Fruit fly (Drosophila melanogaster): ENCODE results near the gene CG17159.

DNA sequence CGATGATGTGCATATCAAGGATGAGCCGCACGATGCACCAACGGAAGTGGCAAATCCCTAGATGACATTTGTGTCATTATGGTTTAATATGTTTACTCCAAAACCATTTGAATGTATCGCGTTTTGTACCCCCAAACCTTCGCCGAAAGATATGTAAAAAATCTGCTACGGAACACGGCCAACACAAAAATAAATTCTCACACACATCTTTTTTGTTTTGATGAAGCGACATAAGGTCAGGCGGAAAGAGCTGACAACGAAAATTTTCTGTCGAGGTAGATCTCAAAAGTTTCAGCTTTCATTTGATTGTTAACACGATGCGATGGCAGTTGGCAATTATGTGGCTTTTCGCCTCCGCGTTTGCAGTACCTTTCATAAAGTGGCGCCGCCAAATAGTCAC lies 8.1 kb downstream of the CG17159 start, which contains the start of gene CG17169:
- TF ChIP-seq CG17806 (tag; optimal IDR thresholded peaks at IDR 0.05) (no peak), CG8159 (tag; optimal IDR thresholded peaks at IDR 0.05) (no peak), D1 (tag; optimal IDR thresholded peaks at IDR 0.05) (no peak), CG13204 (GFP tag; optimal IDR thresholded peaks at IDR 0.05) (no peak), EcR (GFP tag; optimal IDR thresholded peaks at IDR 0.05) (no peak), CG10348 (GFP tag; IDR thresholded peaks at IDR 0.05) (no peak), CG32121 (GFP tag; IDR thresholded peaks at IDR 0.05) (no peak), fd96Ca (GFP tag; IDR thresholded peaks at IDR 0.05) (no peak), Pif1A (GFP tag; optimal IDR thresholded peaks at IDR 0.05) (no peak), Ets98B (GFP tag; IDR thresholded peaks at IDR 0.05) (no peak), Pif1B (GFP tag; optimal IDR thresholded peaks at IDR 0.05) (no peak), CG15710 (tag; optimal IDR thresholded peaks at IDR 0.05) (no peak), CG12605 (GFP tag; IDR thresholded peaks at IDR 0.05) (no peak)

Data from whole organism, pupa.